Worm (Caenorhabditis elegans): ENCODE results near the gene ZK1098.3.

- TF ChIP-seq ceh-43 (GFP tag; optimal IDR thresholded peaks at IDR 0.05) (no peak), tbx-8 (GFP tag; optimal IDR thresholded peaks at IDR 0.05) (no peak), unc-62 (GFP tag; optimal IDR thresholded peaks at IDR 0.05) (peak; percentile 20), blmp-1 (tag; optimal IDR thresholded peaks at IDR 0.05) (no peak), nhr-28 (tag; optimal IDR thresholded peaks at IDR 0.05) (no peak), snpc-4 (tag; optimal IDR thresholded peaks at IDR 0.05) (no peak), unc-120 (tag; optimal IDR thresholded peaks at IDR 0.05; ENCODE audit: poor library complexity, severe bottlenecking) (no peak), lsy-2 (tag; optimal IDR thresholded peaks at IDR 0.05) (no peak)
Measured at ce11 chrIII:9483716-9484115, 54.8 kb downstream of the ZK1098.3 start.
